Worm (Caenorhabditis elegans) whole organism, midembryonic: ENCODE data around the gene H34I24.2.
"Not testable (repeated sequence)": the region's sequence is repeated elsewhere in the genome, so short reads cannot be mapped to it uniquely, and the experiment has no call there.

Experiments
- T22C8.4 ChIP-seq: fragments of 200-800 bp; sonication (Bioruptor generic); IDR thresholded peaks from 2 replicates; pipeline ENCODE4 v1.3.6; 2022; ENCODE audit warnings: missing genetic modification characterization, missing compliant biosample characterization
- cog-1 ChIP-seq: sonication (generic microtip); optimal IDR thresholded peaks from 2 replicates; lab custom pipeline; 2016; ENCODE audit warnings: missing genetic modification characterization, missing compliant biosample characterization
- flt-1 ChIP-seq: fragments of 200-800 bp; sonication (Bioruptor generic); IDR thresholded peaks from 2 replicates; pipeline ENCODE4 v1.3.6; 2022; ENCODE audit warnings: missing genetic modification characterization, missing compliant biosample characterization
- klf-2 ChIP-seq: fragments of 200-800 bp; sonication (Bioruptor generic); conservative IDR thresholded peaks from 2 replicates; pipeline ENCODE4 v1.3.6; 2022; ENCODE audit warnings: missing genetic modification reagents, missing genetic modification characterization, missing compliant biosample characterization
- med-1 ChIP-seq: sonication (generic microtip); optimal IDR thresholded peaks from 2 replicates; lab custom pipeline; 2017; ENCODE audit warnings: missing genetic modification characterization, mild to moderate bottlenecking, missing compliant biosample characterization, antibody characterized with exemption, missing genetic modification reagents; ENCODE audit not compliant: insufficient read depth
- ref-1 ChIP-seq: fragments of 200-800 bp; sonication (Bioruptor generic); conservative IDR thresholded peaks from 2 replicates; pipeline ENCODE4 v1.3.6; 2022; ENCODE audit warnings: missing genetic modification reagents, missing genetic modification characterization, missing compliant biosample characterization
- tab-1 ChIP-seq: fragments of 200-800 bp; sonication (Bioruptor generic); IDR thresholded peaks from 2 replicates; pipeline ENCODE4 v1.3.6; 2022; ENCODE audit warnings: missing genetic modification characterization, missing compliant biosample characterization
- ztf-23 ChIP-seq: fragments of 200-800 bp; sonication (Bioruptor generic); IDR thresholded peaks from 2 replicates; pipeline ENCODE4 v1.3.6; 2022; ENCODE audit warnings: missing genetic modification reagents, missing genetic modification characterization, missing compliant biosample characterization
- ztf-29 ChIP-seq: fragments of 200-800 bp; sonication (Bioruptor generic); IDR thresholded peaks from 2 replicates; pipeline ENCODE4 v1.3.6; 2022; ENCODE audit warnings: missing genetic modification reagents, missing genetic modification characterization, missing compliant biosample characterization

Gene H34I24.2

DNA sequence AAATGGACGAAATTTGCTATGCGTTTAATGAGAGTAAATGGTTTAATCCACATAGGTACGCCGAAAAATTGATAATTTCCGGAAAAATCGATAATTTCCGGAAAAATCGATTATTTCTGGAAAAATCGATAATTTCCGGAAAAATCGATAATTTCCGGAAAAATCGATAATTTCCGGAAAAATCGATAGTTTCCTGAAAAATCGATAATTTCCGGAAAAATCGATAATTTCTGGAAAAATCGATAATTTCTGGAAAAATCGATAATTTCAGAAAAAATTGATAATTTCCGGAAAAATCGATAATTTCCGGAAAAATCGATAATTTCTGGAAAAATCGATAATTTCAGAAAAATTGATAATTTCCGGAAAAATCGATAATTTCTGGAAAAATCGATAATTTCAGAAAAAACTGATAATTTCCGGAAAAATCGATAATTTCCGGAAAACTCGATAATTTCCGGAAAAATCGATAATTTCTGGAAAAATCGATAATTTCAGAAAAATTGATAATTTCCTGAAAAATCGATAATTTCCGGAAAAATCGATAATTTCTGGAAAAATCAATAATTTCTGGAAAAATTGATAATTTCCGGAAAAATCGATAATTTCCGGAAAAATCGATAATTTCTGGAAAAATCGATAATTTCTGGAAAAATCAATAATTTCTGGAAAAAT is 5.0 kb upstream of the H34I24.2 start:
- peak; percentile 100 for TF ChIP-seq T22C8.4 (GFP tag; lab: Robert Waterston, UW)

DNA sequence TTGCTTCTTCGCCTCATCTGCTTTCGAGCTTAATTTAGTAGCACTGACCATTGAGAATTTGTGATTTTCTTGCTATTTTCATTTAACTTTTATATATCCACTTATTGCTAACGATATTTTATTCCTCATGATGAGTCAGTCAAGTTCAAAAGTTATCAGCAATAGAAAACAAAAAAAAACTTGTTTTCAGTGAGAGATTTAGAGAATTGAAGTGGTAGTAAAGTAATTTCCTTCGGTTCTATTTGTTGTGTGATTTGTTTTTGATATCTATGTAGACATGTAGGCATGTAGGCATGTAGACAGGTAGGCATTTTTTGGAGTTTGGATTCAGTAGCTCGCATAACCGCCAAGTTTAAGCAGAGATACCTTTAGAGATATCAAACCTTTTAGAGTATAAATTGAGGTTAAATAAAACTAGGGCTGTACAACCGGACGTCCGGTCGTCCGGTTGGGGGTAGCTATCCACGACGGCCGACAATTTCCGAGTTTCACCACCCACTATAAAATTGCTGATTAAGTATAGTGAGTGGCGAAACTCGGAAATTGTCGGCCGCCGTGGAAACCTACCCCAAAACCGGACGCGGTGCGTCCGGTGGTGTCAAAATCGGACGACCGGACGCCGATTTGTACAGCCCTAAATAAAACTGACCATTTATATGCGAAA is 835 bp upstream of the H34I24.2 start, which contains the start of gene Y71H2AR.2:
TSS of gene Y71H2AR.2 (minus strand) at position 51 of the 664 bp plus-strand sequence.
- TF ChIP-seq ztf-29 (GFP tag; lab: Robert Waterston, UW), result no peak
- no peak for TF ChIP-seq cog-1 (tag; lab: Kevin White, UChicago)
- no peak for TF ChIP-seq T22C8.4 (GFP tag; lab: Robert Waterston, UW)

DNA sequence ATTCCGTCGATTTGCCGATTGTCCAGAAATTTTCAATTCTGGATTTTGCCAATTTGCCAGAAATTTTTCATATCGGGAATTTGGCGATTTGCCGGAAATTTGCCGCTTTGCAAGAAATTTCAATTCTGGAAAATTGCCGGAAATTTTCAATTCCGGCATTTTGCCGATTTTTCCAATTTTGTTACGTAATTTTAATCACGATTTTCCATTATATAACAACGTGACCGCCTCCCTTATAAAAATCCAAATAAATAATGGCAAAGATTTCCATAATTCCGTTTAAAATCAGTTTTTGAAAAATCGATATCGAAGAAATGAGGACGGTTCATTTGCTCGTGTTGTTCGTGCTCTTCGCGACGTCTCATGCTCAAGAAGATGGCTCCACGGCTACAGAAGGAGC is 4.9 kb downstream of the H34I24.2 start, which contains the start of gene H34I24.1:
TSS of gene H34I24.1 (plus strand) at position 301 of the 400 bp plus-strand sequence.
- TF ChIP-seq T22C8.4 (GFP tag; lab: Robert Waterston, UW); tab-1; klf-2 (GFP tag; lab: Robert Waterston, UW): not testable (repeated sequence)

DNA sequence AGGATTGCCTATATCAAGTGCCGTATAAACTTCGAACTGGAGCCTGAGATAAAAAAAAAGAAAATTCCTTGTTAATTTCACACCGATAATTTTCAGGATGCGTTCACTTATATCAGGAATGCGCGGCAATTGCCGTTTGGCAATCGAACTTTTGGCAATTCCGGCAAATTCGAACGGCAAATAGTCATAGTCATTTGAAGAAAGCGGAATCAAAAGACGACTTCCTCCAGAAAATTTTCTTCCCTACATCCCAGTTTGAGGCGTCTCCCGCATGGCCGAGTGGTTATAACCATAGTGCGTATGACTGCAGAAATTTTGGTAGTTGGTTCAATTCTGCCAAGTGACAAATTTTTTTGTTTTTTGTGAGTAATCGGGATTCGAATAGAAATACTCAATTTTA is 14.1 kb downstream of the H34I24.2 start, which contains the start of gene F56F11.4:
TSS of gene F56F11.4 (plus strand) at position 301 of the 400 bp plus-strand sequence.
- no peak for TF ChIP-seq ref-1 (GFP tag; lab: Robert Waterston, UW)
- no peak for TF ChIP-seq klf-2 (GFP tag; lab: Robert Waterston, UW)
- no peak for TF ChIP-seq T22C8.4 (GFP tag; lab: Robert Waterston, UW)
- TF ChIP-seq ztf-23 (GFP tag; lab: Robert Waterston, UW), result no peak
- TF ChIP-seq cog-1 (tag; lab: Kevin White, UChicago), result no peak
- TF ChIP-seq flt-1 (GFP tag; lab: Robert Waterston, UW), result no peak
- no peak for TF ChIP-seq tab-1
- no peak for TF ChIP-seq med-1

DNA sequence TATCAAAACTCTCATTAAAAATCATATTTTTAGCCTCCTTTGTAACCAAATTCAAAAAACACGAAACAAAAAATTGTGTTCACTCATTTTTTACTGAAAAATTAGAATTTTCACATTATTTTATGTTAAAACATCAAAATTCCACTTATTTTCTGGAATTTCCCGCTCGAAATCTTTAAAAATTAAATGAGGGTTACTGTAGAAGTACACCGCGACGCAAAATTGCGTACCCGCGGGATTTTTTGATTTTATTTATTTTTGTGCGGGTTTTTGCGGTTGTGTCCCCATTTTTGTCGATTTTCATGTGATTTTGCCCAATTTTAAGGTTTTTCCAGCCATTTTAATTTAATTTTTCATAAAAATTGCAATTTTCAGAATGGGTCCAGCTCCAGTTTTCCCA is 16.5 kb downstream of the H34I24.2 start:
- no peak for TF ChIP-seq med-1

DNA sequence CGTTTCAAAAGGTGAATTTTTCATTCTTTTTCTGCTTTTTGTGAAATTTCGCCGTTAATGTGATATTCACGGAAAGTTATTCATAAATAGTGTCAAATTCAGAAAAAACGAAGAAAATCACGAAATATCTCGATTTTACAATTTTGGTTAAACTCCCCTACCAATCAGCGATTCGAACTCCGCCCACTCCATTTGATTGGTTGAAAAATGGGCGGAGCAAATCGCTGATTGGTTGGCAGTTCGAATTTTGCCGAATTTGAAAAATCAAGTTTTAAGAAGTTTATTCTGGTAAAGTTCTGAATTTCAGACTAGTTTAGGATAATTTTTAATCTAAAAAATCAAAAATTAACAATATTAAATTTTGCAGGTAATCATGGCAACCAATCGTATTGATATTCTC is 22.8 kb downstream of the H34I24.2 start:
- TF ChIP-seq cog-1 (tag; lab: Kevin White, UChicago), result no peak

DNA sequence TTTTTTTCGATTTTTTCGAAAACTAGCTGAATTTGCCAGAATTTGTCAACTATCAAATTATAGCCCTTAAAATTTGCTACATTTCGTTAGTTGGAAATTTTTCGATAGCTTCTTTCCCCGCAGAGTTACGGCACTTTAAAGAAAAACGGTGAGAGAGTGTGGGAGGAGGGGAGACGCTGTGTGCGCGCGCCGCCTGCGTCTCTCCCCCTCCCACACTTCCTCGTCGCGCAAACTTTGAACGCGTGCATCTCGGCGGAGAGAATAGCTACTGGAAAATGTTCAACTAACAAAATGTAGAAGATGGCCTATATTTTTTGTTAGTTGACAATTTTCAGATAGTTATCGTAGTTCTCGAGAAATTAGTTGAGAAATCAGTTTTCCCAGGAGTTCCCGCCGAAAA is 24.8 kb downstream of the H34I24.2 start:
- TF ChIP-seq klf-2 (GFP tag; lab: Robert Waterston, UW) (no peak), flt-1 (GFP tag; lab: Robert Waterston, UW) (no peak), tab-1 (no peak), ref-1 (GFP tag; lab: Robert Waterston, UW) (no peak), ztf-29 (GFP tag; lab: Robert Waterston, UW) (no peak), med-1 (no peak), T22C8.4 (GFP tag; lab: Robert Waterston, UW) (no peak), ztf-23 (GFP tag; lab: Robert Waterston, UW) (no peak), cog-1 (tag; lab: Kevin White, UChicago) (no peak)

DNA sequence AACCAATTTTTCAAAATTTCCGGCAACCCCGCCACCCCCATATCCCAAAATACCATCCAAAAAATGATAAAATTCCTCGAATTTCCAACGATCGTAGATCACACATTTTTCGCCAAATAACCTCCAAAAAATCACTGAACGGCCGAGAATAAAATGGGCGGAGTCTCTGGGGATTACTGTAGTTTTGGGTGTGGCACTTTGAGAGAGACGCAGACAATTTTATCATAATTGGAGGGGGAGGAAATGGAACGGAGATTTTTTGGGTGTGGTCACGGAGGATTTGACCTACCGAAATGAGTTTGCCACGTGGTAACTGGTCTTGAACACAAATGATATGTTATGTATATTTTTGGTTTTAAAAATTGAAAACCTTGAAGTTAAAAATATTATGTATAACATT is 26.6 kb downstream of the H34I24.2 start:
- TF ChIP-seq ref-1 (GFP tag; lab: Robert Waterston, UW), result no peak
- no peak for TF ChIP-seq klf-2 (GFP tag; lab: Robert Waterston, UW)
- TF ChIP-seq ztf-23 (GFP tag; lab: Robert Waterston, UW), result no peak
- no peak for TF ChIP-seq flt-1 (GFP tag; lab: Robert Waterston, UW)
- no peak for TF ChIP-seq cog-1 (tag; lab: Kevin White, UChicago)
- no peak for TF ChIP-seq ztf-29 (GFP tag; lab: Robert Waterston, UW)
- no peak for TF ChIP-seq T22C8.4 (GFP tag; lab: Robert Waterston, UW)
- no peak for TF ChIP-seq med-1
- TF ChIP-seq tab-1, result no peak

DNA sequence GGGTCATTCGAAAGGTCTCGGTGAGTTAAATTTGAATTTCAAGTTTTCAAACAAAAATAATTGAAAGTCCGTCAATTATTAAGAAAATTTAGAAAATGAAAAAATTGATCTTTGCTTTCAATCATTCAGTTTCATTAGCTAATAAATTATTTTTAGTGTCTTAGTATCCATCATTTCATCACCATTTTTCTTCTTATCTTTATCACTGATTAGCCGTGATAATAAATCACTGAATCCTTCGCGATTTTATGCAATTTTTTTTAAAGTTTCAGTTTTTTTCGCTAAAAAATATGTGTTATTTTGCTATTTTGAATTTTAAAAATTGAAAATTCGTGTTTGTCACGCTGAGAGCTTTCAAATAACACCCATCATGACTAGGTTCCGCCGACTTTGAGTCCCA is 27.2 kb downstream of the H34I24.2 start:
- TF ChIP-seq cog-1 (tag; lab: Kevin White, UChicago) (no peak), T22C8.4 (GFP tag; lab: Robert Waterston, UW) (no peak), klf-2 (GFP tag; lab: Robert Waterston, UW) (no peak), ztf-29 (GFP tag; lab: Robert Waterston, UW) (no peak), ref-1 (GFP tag; lab: Robert Waterston, UW) (no peak), flt-1 (GFP tag; lab: Robert Waterston, UW) (no peak)

DNA sequence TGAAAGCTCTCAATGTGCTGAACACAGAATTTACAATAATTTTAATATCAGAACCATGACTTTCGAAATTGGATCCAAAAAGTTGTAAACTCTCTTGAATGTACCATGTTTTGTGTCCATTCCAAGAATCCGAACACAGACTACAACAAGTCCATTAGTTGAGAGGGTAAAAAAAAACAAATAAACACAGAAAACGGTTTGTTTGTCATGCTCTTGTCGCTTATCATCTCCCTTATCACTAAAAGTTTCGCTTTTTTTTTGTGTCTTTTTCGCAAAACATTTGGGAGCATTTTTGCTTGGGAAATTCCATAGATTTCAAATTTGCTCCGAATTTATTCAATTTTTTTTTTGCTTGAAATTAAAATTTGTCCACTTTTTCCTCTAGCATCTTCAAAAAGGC is 27.7 kb downstream of the H34I24.2 start:
- TF ChIP-seq ref-1 (GFP tag; lab: Robert Waterston, UW) (no peak), tab-1 (no peak), klf-2 (GFP tag; lab: Robert Waterston, UW) (no peak), T22C8.4 (GFP tag; lab: Robert Waterston, UW) (no peak), ztf-29 (GFP tag; lab: Robert Waterston, UW) (no peak), flt-1 (GFP tag; lab: Robert Waterston, UW) (no peak), med-1 (no peak), cog-1 (tag; lab: Kevin White, UChicago) (no peak), ztf-23 (GFP tag; lab: Robert Waterston, UW) (no peak)

DNA sequence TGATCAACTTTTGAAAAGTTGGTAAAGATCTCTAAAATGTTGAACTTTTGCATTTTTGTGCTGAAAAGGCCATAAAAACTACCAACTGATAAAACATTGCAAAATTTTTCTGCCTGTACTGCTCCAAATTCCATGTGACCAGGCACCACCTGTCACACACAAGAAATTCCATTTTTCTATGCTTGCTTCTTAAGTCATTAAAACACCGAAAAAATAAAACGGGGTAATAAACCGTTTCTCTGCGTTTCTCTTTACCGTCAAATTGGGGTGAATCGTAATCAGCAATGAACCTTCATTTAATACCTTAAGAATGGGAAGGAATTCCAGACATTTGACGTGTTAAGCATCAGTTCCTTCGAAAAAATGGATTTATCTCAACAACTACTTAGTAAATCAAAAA is 28.4 kb downstream of the H34I24.2 start:
- TF ChIP-seq klf-2 (GFP tag; lab: Robert Waterston, UW) (no peak), ztf-23 (GFP tag; lab: Robert Waterston, UW) (no peak), T22C8.4 (GFP tag; lab: Robert Waterston, UW) (no peak), ztf-29 (GFP tag; lab: Robert Waterston, UW) (no peak), cog-1 (tag; lab: Kevin White, UChicago) (no peak), flt-1 (GFP tag; lab: Robert Waterston, UW) (no peak), med-1 (no peak), tab-1 (no peak), ref-1 (GFP tag; lab: Robert Waterston, UW) (no peak)
